Worm (Caenorhabditis elegans) whole organism, young adult: Measurements from ENCODE around the gene pro-1.

Source experiments
- B0336.3 ChIP-seq: fragments of 200-800 bp; sonication (Bioruptor generic); IDR thresholded peaks from 2 replicates; pipeline ENCODE4 v1.3.6; 2022; ENCODE audit warnings: missing genetic modification characterization, missing compliant biosample characterization
- C06A6.2 ChIP-seq: fragments of 200-800 bp; sonication (Bioruptor generic); conservative IDR thresholded peaks from 2 replicates; pipeline ENCODE4 v1.3.6; 2022; ENCODE audit warnings: missing genetic modification characterization, missing compliant biosample characterization
- F10E7.11 ChIP-seq: sonication (generic microtip); optimal IDR thresholded peaks from 2 replicates; lab custom pipeline; 2017; ENCODE audit warnings: mild to moderate bottlenecking, missing genetic modification characterization, moderate library complexity, missing compliant biosample characterization
- F39B2.1 ChIP-seq: fragments of 200-800 bp; sonication (Bioruptor generic); IDR thresholded peaks from 2 replicates; pipeline ENCODE4 v1.3.6; 2022; ENCODE audit warnings: missing genetic modification reagents, missing genetic modification characterization, missing compliant biosample characterization
- F49E8.2 ChIP-seq: sonication (generic microtip); optimal IDR thresholded peaks from 3 replicates; lab custom pipeline; 2017; ENCODE audit warnings: missing genetic modification characterization, mild to moderate bottlenecking, missing compliant biosample characterization, antibody characterized with exemption, moderate library complexity; ENCODE audit not compliant: insufficient read depth
- F52B5.7 ChIP-seq: sonication (generic microtip); optimal IDR thresholded peaks from 2 replicates; lab custom pipeline; 2016; ENCODE audit warnings: mild to moderate bottlenecking, missing genetic modification characterization, missing compliant biosample characterization
- F55B11.4 ChIP-seq: sonication (generic microtip); optimal IDR thresholded peaks from 2 replicates; lab custom pipeline; 2016; ENCODE audit warnings: missing compliant biosample characterization, missing genetic modification characterization, borderline replicate concordance; ENCODE audit not compliant: insufficient read depth
- F57C9.4 ChIP-seq: sonication (generic microtip); optimal IDR thresholded peaks from 2 replicates; lab custom pipeline; 2017; ENCODE audit warnings: mild to moderate bottlenecking, missing genetic modification characterization, missing compliant biosample characterization
- K11D2.4 ChIP-seq: fragments of 200-800 bp; sonication (Bioruptor generic); IDR thresholded peaks from 2 replicates; pipeline ENCODE4 v1.3.6; 2022; ENCODE audit warnings: missing genetic modification reagents, missing genetic modification characterization, missing compliant biosample characterization
- T07F8.4 ChIP-seq: sonication (generic microtip); optimal IDR thresholded peaks from 2 replicates; lab custom pipeline; 2016; ENCODE audit warnings: mild to moderate bottlenecking, missing genetic modification characterization, moderate library complexity, missing compliant biosample characterization
- T26A5.8 ChIP-seq: sonication (generic microtip); optimal IDR thresholded peaks from 2 replicates; lab custom pipeline; 2016; ENCODE audit warnings: missing genetic modification characterization, missing compliant biosample characterization
- Y53F4B.3 ChIP-seq: fragments of 200-800 bp; sonication (Bioruptor generic); IDR thresholded peaks from 2 replicates; pipeline ENCODE4 v1.3.6; 2022; ENCODE audit warnings: missing genetic modification reagents, missing genetic modification characterization, missing compliant biosample characterization
- Y53G8AR.9 ChIP-seq: fragments of 200-800 bp; sonication (Bioruptor generic); conservative IDR thresholded peaks from 2 replicates; pipeline ENCODE4 v1.3.6; 2022; ENCODE audit warnings: missing genetic modification reagents, missing genetic modification characterization, missing compliant biosample characterization
- Y95B8A.8 ChIP-seq: fragments of 200-800 bp; sonication (Bioruptor generic); IDR thresholded peaks from 2 replicates; pipeline ENCODE4 v1.3.6; 2022; ENCODE audit warnings: missing genetic modification reagents, missing genetic modification characterization, missing compliant biosample characterization
- ama-1 ChIP-seq, 3 experiments: fragments of 150-350 bp in 1 of 3; sonication (generic microtip) in 2 of 3; optimal IDR thresholded peaks; 2 replicates each; lab custom pipeline; 2014 to 2018; ENCODE audit warnings: missing biosample characterization in 2 of 3, missing genetic modification characterization in 2 of 3, missing genetic modification reagents in 2 of 3
- atf-7 ChIP-seq: sonication (generic microtip); optimal IDR thresholded peaks from 2 replicates; lab custom pipeline; 2017; ENCODE audit warnings: mild to moderate bottlenecking, missing genetic modification characterization, missing compliant biosample characterization
- athp-1 ChIP-seq: sonication (generic microtip); optimal IDR thresholded peaks from 2 replicates; lab custom pipeline; 2017; ENCODE audit warnings: mild to moderate bottlenecking, missing genetic modification characterization, missing compliant biosample characterization
- attf-5 ChIP-seq: fragments of 200-800 bp; sonication (Bioruptor generic); optimal IDR thresholded peaks from 2 replicates; lab custom pipeline; 2018; ENCODE audit warnings: mild to moderate bottlenecking, missing genetic modification characterization, missing compliant biosample characterization
- bed-2 ChIP-seq: fragments of 200-800 bp; sonication (Bioruptor generic); IDR thresholded peaks from 2 replicates; pipeline ENCODE4 v1.3.6; 2022; ENCODE audit warnings: missing genetic modification reagents, missing genetic modification characterization, missing compliant biosample characterization
- cebp-1 ChIP-seq, 2 experiments: fragments of 200-800 bp in 1 of 2; sonication (Bioruptor generic) in 1 of 2; sonication (generic microtip) in 1 of 2; IDR thresholded peaks in 1 of 2; optimal IDR thresholded peaks in 1 of 2; 2 replicates each; pipeline versions ENCODE4 v1.3.6 to Lab custom; 2017 to 2022; ENCODE audit warnings: missing compliant biosample characterization in 2 of 2, missing genetic modification characterization in 2 of 2, mild to moderate bottlenecking in 1 of 2, missing genetic modification reagents in 1 of 2, moderate library complexity in 1 of 2
- cebp-2 ChIP-seq: fragments of 200-800 bp; sonication (Bioruptor generic); IDR thresholded peaks from 2 replicates; pipeline ENCODE4 v1.3.6; 2022; ENCODE audit warnings: missing genetic modification characterization, missing compliant biosample characterization
- chd-7 ChIP-seq: sonication (generic microtip); optimal IDR thresholded peaks from 2 replicates; lab custom pipeline; 2016; ENCODE audit warnings: mild to moderate bottlenecking, missing genetic modification characterization, moderate library complexity, missing compliant biosample characterization
- dox-1 ChIP-seq: fragments of 200-800 bp; sonication (Bioruptor generic); IDR thresholded peaks from 2 replicates; pipeline ENCODE4 v1.3.6; 2022; ENCODE audit warnings: missing genetic modification reagents, missing genetic modification characterization, missing compliant biosample characterization
- dpff-1 ChIP-seq: sonication (generic microtip); optimal IDR thresholded peaks from 2 replicates; lab custom pipeline; 2017; ENCODE audit warnings: mild to moderate bottlenecking, missing genetic modification characterization, missing compliant biosample characterization
- egl-44 ChIP-seq: fragments of 200-800 bp; sonication (Bioruptor generic); IDR thresholded peaks from 2 replicates; pipeline ENCODE4 v1.3.6; 2022; ENCODE audit warnings: missing genetic modification reagents, missing genetic modification characterization, missing compliant biosample characterization
- egrh-3 ChIP-seq: fragments of 200-800 bp; sonication (Bioruptor generic); IDR thresholded peaks from 2 replicates; pipeline ENCODE4 v1.3.6; 2022; ENCODE audit warnings: missing genetic modification reagents, missing genetic modification characterization, missing compliant biosample characterization
- ekl-4 ChIP-seq: fragments of 200-800 bp; sonication (Bioruptor generic); IDR thresholded peaks from 2 replicates; pipeline ENCODE4 v1.3.6; 2022; ENCODE audit warnings: missing genetic modification reagents, missing genetic modification characterization, missing compliant biosample characterization
- fkh-3 ChIP-seq: sonication (generic microtip); optimal IDR thresholded peaks from 2 replicates; lab custom pipeline; 2016; ENCODE audit warnings: mild to moderate bottlenecking, missing genetic modification characterization, missing compliant biosample characterization
- hmg-1.2 ChIP-seq: fragments of 200-800 bp; sonication (Bioruptor generic); IDR thresholded peaks from 2 replicates; pipeline ENCODE4 v1.3.6; 2022; ENCODE audit warnings: missing genetic modification reagents, missing genetic modification characterization, missing compliant biosample characterization
- let-526 ChIP-seq: fragments of 200-800 bp; sonication (Bioruptor generic); IDR thresholded peaks from 2 replicates; pipeline ENCODE4 v1.3.6; 2022; ENCODE audit warnings: missing genetic modification reagents, missing genetic modification characterization, missing compliant biosample characterization
- let-607 ChIP-seq, 2 experiments: fragments of 200-800 bp in 1 of 2; sonication (Bioruptor generic) in 1 of 2; sonication (generic microtip) in 1 of 2; optimal IDR thresholded peaks; 2 replicates each; lab custom pipeline; 2016 to 2018; ENCODE audit warnings: mild to moderate bottlenecking in 2 of 2, missing compliant biosample characterization in 2 of 2, missing genetic modification characterization in 2 of 2, moderate library complexity in 2 of 2, missing genotype in 1 of 2
- lin-26 ChIP-seq: fragments of 200-800 bp; sonication (Bioruptor generic); IDR thresholded peaks from 2 replicates; pipeline ENCODE4 v1.3.6; 2022; ENCODE audit warnings: missing genetic modification reagents, missing genetic modification characterization, missing compliant biosample characterization
- madf-10 ChIP-seq: sonication (generic microtip); optimal IDR thresholded peaks from 2 replicates; lab custom pipeline; 2016; ENCODE audit warnings: mild to moderate bottlenecking, missing genetic modification characterization, missing compliant biosample characterization
- mcd-1 ChIP-seq: fragments of 200-800 bp; sonication (Bioruptor generic); IDR thresholded peaks from 2 replicates; pipeline ENCODE4 v1.3.6; 2022; ENCODE audit warnings: missing genetic modification reagents, missing genetic modification characterization, missing compliant biosample characterization
- mel-28 ChIP-seq: sonication (generic microtip); optimal IDR thresholded peaks from 2 replicates; lab custom pipeline; 2016; ENCODE audit warnings: borderline replicate concordance, mild to moderate bottlenecking, missing genetic modification characterization, missing compliant biosample characterization
- nfyb-1 ChIP-seq: fragments of 200-800 bp; sonication (Bioruptor generic); IDR thresholded peaks from 2 replicates; pipeline ENCODE4 v1.3.6; 2022; ENCODE audit warnings: missing genetic modification reagents, missing genetic modification characterization, missing compliant biosample characterization
- nhr-120 ChIP-seq: fragments of 200-800 bp; sonication (Bioruptor generic); IDR thresholded peaks from 2 replicates; pipeline ENCODE4 v1.3.6; 2022; ENCODE audit warnings: missing genetic modification characterization, missing compliant biosample characterization
- nhr-80 ChIP-seq: sonication (generic microtip); optimal IDR thresholded peaks from 2 replicates; lab custom pipeline; 2016; ENCODE audit warnings: missing genetic modification characterization, missing compliant biosample characterization
- pbrm-1 ChIP-seq: fragments of 200-800 bp; sonication (Bioruptor generic); IDR thresholded peaks from 2 replicates; pipeline ENCODE4 v1.3.6; 2022; ENCODE audit warnings: missing genetic modification reagents, missing genetic modification characterization, missing compliant biosample characterization
- somi-1 ChIP-seq: fragments of 200-800 bp; sonication (Bioruptor generic); optimal IDR thresholded peaks from 2 replicates; lab custom pipeline; 2018; ENCODE audit warnings: mild to moderate bottlenecking, missing genetic modification characterization, missing compliant biosample characterization
- tbx-9 ChIP-seq: sonication (generic microtip); optimal IDR thresholded peaks from 2 replicates; lab custom pipeline; 2016; ENCODE audit warnings: borderline replicate concordance, missing genetic modification characterization, inconsistent platforms, missing compliant biosample characterization
- unc-130 ChIP-seq: sonication (generic microtip); optimal IDR thresholded peaks from 2 replicates; lab custom pipeline; 2016; ENCODE audit warnings: missing genetic modification reagents, missing genetic modification characterization, missing compliant biosample characterization
- xnd-1 ChIP-seq: sonication (generic microtip); optimal IDR thresholded peaks from 2 replicates; lab custom pipeline; 2016; ENCODE audit warnings: missing genotype, missing genetic modification reagents, missing genetic modification characterization, missing compliant biosample characterization
- zfh-2 ChIP-seq: fragments of 200-800 bp; sonication (Bioruptor generic); conservative IDR thresholded peaks from 2 replicates; pipeline ENCODE4 v1.3.6; 2022; ENCODE audit warnings: missing genetic modification reagents, missing genetic modification characterization, missing compliant biosample characterization
- zim-3 ChIP-seq: sonication (generic microtip); optimal IDR thresholded peaks from 2 replicates; lab custom pipeline; 2017; ENCODE audit warnings: mild to moderate bottlenecking, missing genetic modification characterization, moderate library complexity, missing compliant biosample characterization
- ztf-28 ChIP-seq: fragments of 200-800 bp; sonication (Bioruptor generic); IDR thresholded peaks from 2 replicates; pipeline ENCODE4 v1.3.6; 2022; ENCODE audit warnings: missing genetic modification reagents, missing genetic modification characterization, missing compliant biosample characterization
- ztf-3 ChIP-seq: fragments of 200-800 bp; sonication (Bioruptor generic); optimal IDR thresholded peaks from 2 replicates; lab custom pipeline; 2018; ENCODE audit warnings: mild to moderate bottlenecking, missing genetic modification characterization, missing compliant biosample characterization

pro-1 gene

DNA sequence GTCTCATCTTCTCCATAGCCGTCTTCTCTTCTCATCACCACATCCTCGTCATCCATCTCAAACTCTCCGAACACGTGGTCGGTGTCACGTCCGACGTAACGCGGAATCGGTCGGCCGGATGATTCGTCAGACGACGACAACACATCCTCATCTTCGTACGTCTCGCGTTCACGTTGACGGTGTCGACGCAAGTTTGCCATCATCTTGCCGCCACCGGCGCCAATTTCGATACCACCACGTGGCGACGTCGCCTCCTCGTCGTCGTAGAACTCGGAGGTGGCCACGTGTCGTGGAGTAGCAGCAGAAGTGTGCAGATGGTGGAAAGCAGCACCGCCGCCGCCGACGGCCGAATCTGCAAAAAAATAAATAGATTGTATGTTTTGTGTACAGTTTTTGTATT, 5.5 kb upstream of the pro-1 start:
- 0 out of 2 replicates have a peak, but pooled peaks have one; percentile 52 for TF ChIP-seq let-526 (GFP tag; lab: Robert Waterston, UW)
- TF ChIP-seq Y53G8AR.9 (GFP tag; lab: Robert Waterston, UW) = 0 out of 2 replicates have a peak, but pooled peaks have one; percentile 12
- TF ChIP-seq lin-26 (GFP tag; lab: Robert Waterston, UW) = no peak; the same call in 1 of the 2 replicates
- TF ChIP-seq nfyb-1 (GFP tag; lab: Robert Waterston, UW) = peak; percentile 70
- TF ChIP-seq cebp-1 (GFP tag; IDR thresholded peaks at IDR 0.05; lab: Robert Waterston, UW) = no peak
- peak; percentile 41 for TF ChIP-seq cebp-1 (tag; optimal IDR thresholded peaks at IDR 0.05; lab: Kevin White, UChicago)
- peak; percentile 22 for TF ChIP-seq F57C9.4 (tag; lab: Kevin White, UChicago)
- TF ChIP-seq B0336.3 (GFP tag; lab: Robert Waterston, UW) = peak; percentile 66; the same call in 1 of the 2 replicates
- peak; percentile 19; the same call in 1 of the 2 replicates for TF ChIP-seq egl-44 (GFP tag; lab: Robert Waterston, UW)
- TF ChIP-seq egrh-3 = peak; percentile 71
- TF ChIP-seq T07F8.4 = peak; percentile 6
- no peak for TF ChIP-seq F10E7.11 (tag; lab: Kevin White, UChicago)
- peak; percentile 63; the same call in 1 of the 2 replicates for TF ChIP-seq K11D2.4 (GFP tag; lab: Robert Waterston, UW)
- peak; percentile 5 for TF ChIP-seq madf-10
- TF ChIP-seq dpff-1 = peak; percentile 59
- peak; percentile 40 for TF ChIP-seq zim-3
- TF ChIP-seq cebp-2 = 0 out of 2 replicates have a peak, but pooled peaks have one; percentile 82
- no peak for TF ChIP-seq xnd-1
- TF ChIP-seq pbrm-1 (GFP tag; lab: Robert Waterston, UW) = peak; percentile 42; the same call in 1 of the 2 replicates
- peak; percentile 6; the same call in 1 of the 2 replicates for TF ChIP-seq F39B2.1 (GFP tag; lab: Robert Waterston, UW)
- TF ChIP-seq F55B11.4 (tag; lab: Kevin White, UChicago) = no peak
- peak; percentile 21; the same call in 1 of the 2 replicates for TF ChIP-seq hmg-1.2 (GFP tag; lab: Robert Waterston, UW)
- peak; percentile 50; the same call in 1 of the 2 replicates for TF ChIP-seq ekl-4 (GFP tag; lab: Robert Waterston, UW)
- TF ChIP-seq F49E8.2 (tag; lab: Kevin White, UChicago) = no peak
- TF ChIP-seq ztf-28 (GFP tag; lab: Robert Waterston, UW) = peak; percentile 66; the same call in 1 of the 2 replicates
- no peak for TF ChIP-seq nhr-80
- peak; percentile 95 for TF ChIP-seq zfh-2 (GFP tag; lab: Robert Waterston, UW)
- TF ChIP-seq dox-1 (GFP tag; lab: Robert Waterston, UW) = peak; percentile 49
- TF ChIP-seq athp-1 (tag; lab: Kevin White, UChicago) = peak; percentile 17
- no peak for TF ChIP-seq tbx-9 (tag; lab: Kevin White, UChicago)
- TF ChIP-seq bed-2 (GFP tag; lab: Robert Waterston, UW) = no peak
- TF ChIP-seq nhr-120 (GFP tag; lab: Robert Waterston, UW) = 0 out of 2 replicates have a peak, but pooled peaks have one; percentile 23
- no peak for TF ChIP-seq unc-130 (GFP tag; lab: Kevin White, UChicago)
- peak; percentile 77 for TF ChIP-seq atf-7 (tag; lab: Kevin White, UChicago)
- peak; percentile 62 for TF ChIP-seq ama-1 (optimal IDR thresholded peaks at IDR 0.05; lab: Kevin White, UChicago)
- TF ChIP-seq ama-1 (GFP tag; optimal IDR thresholded peaks at IDR 0.05; lab: Kevin White, UChicago) = no peak
- TF ChIP-seq fkh-3 (tag; lab: Kevin White, UChicago) = peak; percentile 62
- TF ChIP-seq Y53F4B.3 = no peak
- TF ChIP-seq T26A5.8 = no peak
- TF ChIP-seq C06A6.2 = peak; percentile 64
- TF ChIP-seq somi-1 (GFP tag; lab: Kevin White, UChicago) = peak; percentile 50
- TF ChIP-seq mel-28 = no peak
- peak; percentile 77; the same call in 1 of the 2 replicates for TF ChIP-seq Y95B8A.8 (GFP tag; lab: Robert Waterston, UW)
- TF ChIP-seq let-607 (tag; optimal IDR thresholded peaks at IDR 0.05; lab: Kevin White, UChicago) = peak in 1 of 2 experiments; percentile 0
- TF ChIP-seq attf-5 = peak; percentile 30
- peak; percentile 35 for TF ChIP-seq ztf-3 (GFP tag; lab: Kevin White, UChicago)
- peak; percentile 85 for TF ChIP-seq F52B5.7 (tag; lab: Kevin White, UChicago)
- peak; percentile 51 for TF ChIP-seq mcd-1 (GFP tag; lab: Robert Waterston, UW)
- peak; percentile 51 for TF ChIP-seq chd-7 (tag; lab: Kevin White, UChicago)
